Worm (Caenorhabditis elegans): ENCODE results near the gene nhr-12.

nhr-12 gene

ce11 chrV:10114329-10114728 is 30.5 kb upstream of the nhr-12 start, which contains the start of gene cht-5:
Gene cht-5, plus strand, starts transcription at chrV:10114629.
- TF ChIP-seq tbx-11 (GFP tag; IDR thresholded peaks at IDR 0.05), result no peak
- TF ChIP-seq ets-7 (tag; optimal IDR thresholded peaks at IDR 0.05), result no peak
- TF ChIP-seq tbx-37 (GFP tag; conservative IDR thresholded peaks at IDR 0.05), result no peak
- TF ChIP-seq hmbx-1 (tag; optimal IDR thresholded peaks at IDR 0.05), result no peak
- no peak for TF ChIP-seq F13C5.2 (tag; optimal IDR thresholded peaks at IDR 0.05)
- TF ChIP-seq hmg-4 (GFP tag; optimal IDR thresholded peaks at IDR 0.05), result no peak
- no peak for TF ChIP-seq hnd-1 (tag; optimal IDR thresholded peaks at IDR 0.05)
- no peak for TF ChIP-seq B0310.2 (tag; optimal IDR thresholded peaks at IDR 0.05)
- TF ChIP-seq sea-1 (GFP tag; conservative IDR thresholded peaks at IDR 0.05), result no peak
- no peak for TF ChIP-seq scrt-1 (GFP tag; IDR thresholded peaks at IDR 0.05)
- no peak for TF ChIP-seq pes-1 (GFP tag; IDR thresholded peaks at IDR 0.05)
- no peak for TF ChIP-seq aly-1 (tag; optimal IDR thresholded peaks at IDR 0.05)
- no peak for TF ChIP-seq tra-4 (tag; optimal IDR thresholded peaks at IDR 0.05)
- TF ChIP-seq ceh-36 (tag; optimal IDR thresholded peaks at IDR 0.05), result no peak
- TF ChIP-seq ama-1 (optimal IDR thresholded peaks at IDR 0.05), result no peak

ce11 chrV:10112187-10112586 is 28.3 kb upstream of the nhr-12 start, which contains the start of gene C08B6.3:
Gene C08B6.3, minus strand, starts transcription at chrV:10112287.
- TF ChIP-seq tra-4 (tag; optimal IDR thresholded peaks at IDR 0.05), result no peak
- TF ChIP-seq sea-1 (GFP tag; conservative IDR thresholded peaks at IDR 0.05), result no peak
- TF ChIP-seq aly-1 (tag; optimal IDR thresholded peaks at IDR 0.05), result no peak
- TF ChIP-seq flt-1 (GFP tag; IDR thresholded peaks at IDR 0.05), result no peak

- TF ChIP-seq tbx-11 (GFP tag; IDR thresholded peaks at IDR 0.05) (no peak), scrt-1 (GFP tag; IDR thresholded peaks at IDR 0.05) (no peak), hmg-4 (GFP tag; optimal IDR thresholded peaks at IDR 0.05) (no peak), ets-7 (tag; optimal IDR thresholded peaks at IDR 0.05) (no peak), hmbx-1 (tag; optimal IDR thresholded peaks at IDR 0.05) (no peak), F13C5.2 (tag; optimal IDR thresholded peaks at IDR 0.05) (no peak), pes-1 (GFP tag; IDR thresholded peaks at IDR 0.05) (no peak), flt-1 (GFP tag; IDR thresholded peaks at IDR 0.05) (no peak), aly-1 (tag; optimal IDR thresholded peaks at IDR 0.05) (no peak), tbx-37 (GFP tag; conservative IDR thresholded peaks at IDR 0.05) (no peak), ceh-13 (GFP tag; optimal IDR thresholded peaks at IDR 0.05) (no peak), tra-4 (tag; optimal IDR thresholded peaks at IDR 0.05) (no peak), sea-1 (GFP tag; conservative IDR thresholded peaks at IDR 0.05) (no peak), B0310.2 (tag; optimal IDR thresholded peaks at IDR 0.05) (no peak), ceh-36 (tag; optimal IDR thresholded peaks at IDR 0.05) (no peak), ama-1 (optimal IDR thresholded peaks at IDR 0.05) (no peak), hnd-1 (tag; optimal IDR thresholded peaks at IDR 0.05) (no peak)
Observed at ce11 chrV:10111129-10111528, 27.3 kb upstream of the nhr-12 start.

ce11 chrV:10107309-10107708 is 23.5 kb upstream of the nhr-12 start, which contains the start of gene C08B6.11:
Gene C08B6.11, plus strand, starts transcription at chrV:10107609.
- TF ChIP-seq ceh-13 (GFP tag; optimal IDR thresholded peaks at IDR 0.05), result no peak
- no peak for TF ChIP-seq scrt-1 (GFP tag; IDR thresholded peaks at IDR 0.05)
- no peak for TF ChIP-seq hmg-4 (GFP tag; optimal IDR thresholded peaks at IDR 0.05)

ce11 chrV:10105412-10105811 is 21.6 kb upstream of the nhr-12 start, which contains the start of gene C08B6.2:
Gene C08B6.2, plus strand, starts transcription at chrV:10105712.
- no peak for TF ChIP-seq ceh-13 (GFP tag; optimal IDR thresholded peaks at IDR 0.05)

- no peak for TF ChIP-seq ama-1 (optimal IDR thresholded peaks at IDR 0.05)
Observed at ce11 chrV:10104785-10105310, 21.0 kb upstream of the nhr-12 start, which contains the start of gene ugt-17. Gene ugt-17, minus strand, starts transcription at chrV:10104964.

- TF ChIP-seq F13C5.2 (tag; optimal IDR thresholded peaks at IDR 0.05), result no peak
- no peak for TF ChIP-seq scrt-1 (GFP tag; IDR thresholded peaks at IDR 0.05)
- TF ChIP-seq tra-4 (tag; optimal IDR thresholded peaks at IDR 0.05), result no peak
- TF ChIP-seq ceh-13 (GFP tag; optimal IDR thresholded peaks at IDR 0.05), result no peak
- no peak for TF ChIP-seq ceh-36 (tag; optimal IDR thresholded peaks at IDR 0.05)
- TF ChIP-seq pes-1 (GFP tag; IDR thresholded peaks at IDR 0.05), result no peak
- no peak for TF ChIP-seq flt-1 (GFP tag; IDR thresholded peaks at IDR 0.05)
Observed at ce11 chrV:10103811-10104210, 20.0 kb upstream of the nhr-12 start.

ce11 chrV:10101916-10102315 is 18.1 kb upstream of the nhr-12 start, which contains the start of gene C08B6.14:
Gene C08B6.14, minus strand, starts transcription at chrV:10102016.
- TF ChIP-seq sea-1 (GFP tag; conservative IDR thresholded peaks at IDR 0.05) (no peak), scrt-1 (GFP tag; IDR thresholded peaks at IDR 0.05) (no peak), tra-4 (tag; optimal IDR thresholded peaks at IDR 0.05) (no peak), ceh-13 (GFP tag; optimal IDR thresholded peaks at IDR 0.05) (no peak), tbx-37 (GFP tag; conservative IDR thresholded peaks at IDR 0.05) (no peak), hmbx-1 (tag; optimal IDR thresholded peaks at IDR 0.05) (no peak), hmg-4 (GFP tag; optimal IDR thresholded peaks at IDR 0.05) (no peak), aly-1 (tag; optimal IDR thresholded peaks at IDR 0.05) (no peak), B0310.2 (tag; optimal IDR thresholded peaks at IDR 0.05) (no peak), ceh-36 (tag; optimal IDR thresholded peaks at IDR 0.05) (no peak), F13C5.2 (tag; optimal IDR thresholded peaks at IDR 0.05) (no peak), flt-1 (GFP tag; IDR thresholded peaks at IDR 0.05) (no peak), hnd-1 (tag; optimal IDR thresholded peaks at IDR 0.05) (no peak), pes-1 (GFP tag; IDR thresholded peaks at IDR 0.05) (no peak), tbx-11 (GFP tag; IDR thresholded peaks at IDR 0.05) (no peak), ama-1 (optimal IDR thresholded peaks at IDR 0.05) (no peak), ets-7 (tag; optimal IDR thresholded peaks at IDR 0.05) (no peak)

Data from whole organism, early embryonic.